Worm (Caenorhabditis elegans): ENCODE data around the gene ceh-33.

DNA sequence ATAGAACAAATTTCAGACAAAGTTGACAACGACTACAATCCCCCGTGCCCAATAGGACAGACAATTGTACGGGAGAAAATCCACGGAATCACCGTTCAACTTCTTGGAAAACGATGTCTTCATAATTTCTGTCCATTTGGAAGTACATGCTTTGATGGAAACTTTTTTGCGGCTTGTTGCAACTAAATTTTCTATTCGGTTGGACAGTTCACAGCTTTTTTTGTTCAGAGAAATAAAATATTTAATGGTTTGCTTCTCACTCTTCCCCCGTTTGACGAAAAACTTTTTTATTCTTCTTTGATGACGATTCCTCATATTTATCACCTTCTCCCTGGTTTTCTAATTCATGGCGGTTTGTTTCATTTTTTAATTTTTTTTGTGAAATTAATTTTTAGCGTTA lies 10.4 kb downstream of the ceh-33 start, which contains the start of gene C10G8.2:
- TF ChIP-seq hnd-1 (tag; optimal IDR thresholded peaks at IDR 0.05) (no peak), hmbx-1 (tag; optimal IDR thresholded peaks at IDR 0.05) (no peak), tra-4 (tag; optimal IDR thresholded peaks at IDR 0.05) (no peak), F13C5.2 (tag; optimal IDR thresholded peaks at IDR 0.05) (no peak), hmg-4 (GFP tag; optimal IDR thresholded peaks at IDR 0.05) (no peak), tbx-11 (GFP tag; IDR thresholded peaks at IDR 0.05) (no peak), scrt-1 (GFP tag; IDR thresholded peaks at IDR 0.05) (no peak), tbx-37 (GFP tag; conservative IDR thresholded peaks at IDR 0.05) (no peak), flt-1 (GFP tag; IDR thresholded peaks at IDR 0.05) (no peak), ceh-36 (tag; optimal IDR thresholded peaks at IDR 0.05) (no peak), aly-1 (tag; optimal IDR thresholded peaks at IDR 0.05) (no peak), ama-1 (optimal IDR thresholded peaks at IDR 0.05) (no peak)

All from whole organism, early embryonic.